Fruit fly (Drosophila melanogaster) whole organism, embryonic: ENCODE measurements around the gene CG44000.
A peak's percentile ranks its signal among the peaks of the same experiment; 100 is the strongest.

Source experiments
- Adf1 ChIP-seq: fragments of 200-800 bp; sonication (Bioruptor generic); IDR thresholded peaks from 2 replicates; pipeline ENCODE4 v1.3.6; 2022; ENCODE audit warnings: missing biosample characterization, missing genetic modification characterization
- Asciz ChIP-seq: fragments of 200-800 bp; sonication (Bioruptor generic); optimal IDR thresholded peaks from 2 replicates; lab custom pipeline; 2017; ENCODE audit warnings: missing biosample characterization, mild to moderate bottlenecking, missing genetic modification characterization, missing genetic modification reagents
- B-H2 ChIP-seq: fragments of 200-800 bp; sonication (Bioruptor generic); optimal IDR thresholded peaks from 2 replicates; lab custom pipeline; 2018; ENCODE audit warnings: missing biosample characterization, mild to moderate bottlenecking, missing genetic modification characterization
- CG10462 ChIP-seq: fragments of 200-800 bp; sonication (Bioruptor generic); optimal IDR thresholded peaks from 2 replicates; lab custom pipeline; 2016; ENCODE audit warnings: missing biosample characterization, missing genetic modification characterization
- CG10565 ChIP-seq: fragments of 200-800 bp; sonication (Bioruptor generic); optimal IDR thresholded peaks from 3 replicates; lab custom pipeline; 2016; ENCODE audit warnings: missing biosample characterization, mild to moderate bottlenecking, missing genetic modification characterization
- CG11247 ChIP-seq: fragments of 200-800 bp; sonication (Bioruptor generic); IDR thresholded peaks from 2 replicates; pipeline ENCODE4 v1.3.6; 2022; ENCODE audit warnings: missing biosample characterization, missing genetic modification characterization
- CG12071 ChIP-seq: fragments of 200-800 bp; sonication (Bioruptor generic); optimal IDR thresholded peaks from 3 replicates; lab custom pipeline; 2018; ENCODE audit warnings: missing biosample characterization, mild to moderate bottlenecking, missing genetic modification characterization
- CG12155 ChIP-seq: fragments of 200-800 bp; sonication (Bioruptor generic); optimal IDR thresholded peaks from 3 replicates; lab custom pipeline; 2016; ENCODE audit warnings: missing biosample characterization, missing genetic modification characterization
- CG12236 ChIP-seq: fragments of 200-800 bp; sonication (Bioruptor generic); optimal IDR thresholded peaks from 2 replicates; lab custom pipeline; 2016; ENCODE audit warnings: missing biosample characterization, missing genetic modification characterization
- CG14860 ChIP-seq: fragments of 200-800 bp; sonication (Bioruptor generic); IDR thresholded peaks from 3 replicates; pipeline ENCODE4 v1.3.6; 2022; ENCODE audit warnings: missing biosample characterization, missing genetic modification characterization; ENCODE audit not compliant: partially characterized antibody
- CG15011 ChIP-seq: fragments of 200-800 bp; sonication (Bioruptor generic); optimal IDR thresholded peaks from 3 replicates; lab custom pipeline; 2018; ENCODE audit warnings: missing biosample characterization, mild to moderate bottlenecking, missing genetic modification characterization
- CG16815 ChIP-seq: fragments of 200-800 bp; sonication (Bioruptor generic); optimal IDR thresholded peaks from 3 replicates; lab custom pipeline; 2017; ENCODE audit warnings: missing biosample characterization, mild to moderate bottlenecking, missing genetic modification characterization
- CG17328 ChIP-seq: fragments of 200-800 bp; sonication (Bioruptor generic); IDR thresholded peaks from 2 replicates; pipeline ENCODE4 v1.3.6; 2022; ENCODE audit warnings: missing biosample characterization, missing genetic modification characterization
- CG17359 ChIP-seq: fragments of 200-800 bp; sonication (Bioruptor generic); optimal IDR thresholded peaks from 3 replicates; lab custom pipeline; 2018; ENCODE audit warnings: missing biosample characterization, mild to moderate bottlenecking, missing genetic modification characterization, moderate library complexity
- CG17912 ChIP-seq: fragments of 200-800 bp; sonication (Bioruptor generic); optimal IDR thresholded peaks from 2 replicates; lab custom pipeline; 2018; ENCODE audit warnings: missing biosample characterization, mild to moderate bottlenecking, missing genetic modification characterization
- CG30403 ChIP-seq: fragments of 200-800 bp; sonication (Bioruptor generic); optimal IDR thresholded peaks from 3 replicates; lab custom pipeline; 2016; ENCODE audit warnings: missing biosample characterization, missing genetic modification characterization
- CG31365 ChIP-seq: fragments of 200-800 bp; sonication (Bioruptor generic); optimal IDR thresholded peaks from 2 replicates; lab custom pipeline; 2018; ENCODE audit warnings: missing biosample characterization, mild to moderate bottlenecking, missing genetic modification characterization
- CG33213 ChIP-seq: fragments of 200-800 bp; sonication (Bioruptor generic); optimal IDR thresholded peaks from 3 replicates; lab custom pipeline; 2016; ENCODE audit warnings: missing biosample characterization, missing genetic modification characterization
- CG4328 ChIP-seq: fragments of 200-800 bp; sonication (Bioruptor generic); optimal IDR thresholded peaks from 3 replicates; lab custom pipeline; 2017; ENCODE audit warnings: missing biosample characterization, missing genetic modification reagents, missing genetic modification characterization
- CG4404 ChIP-seq: fragments of 200-800 bp; sonication (Bioruptor generic); IDR thresholded peaks from 2 replicates; pipeline ENCODE4 v1.3.6; 2022; ENCODE audit warnings: missing biosample characterization, missing genetic modification characterization
- CG7839 ChIP-seq: fragments of 200-800 bp; sonication (Bioruptor generic); optimal IDR thresholded peaks from 3 replicates; lab custom pipeline; 2018; ENCODE audit warnings: missing biosample characterization, mild to moderate bottlenecking, missing genetic modification characterization, moderate library complexity
- CG8765 ChIP-seq: fragments of 200-800 bp; sonication (Bioruptor generic); IDR thresholded peaks from 2 replicates; pipeline ENCODE4 v1.3.6; 2022; ENCODE audit warnings: missing biosample characterization, missing genetic modification characterization
- CTCF ChIP-seq: fragments of 200-800 bp; sonication (Bioruptor generic); optimal IDR thresholded peaks from 2 replicates; lab custom pipeline; 2017; ENCODE audit warnings: missing biosample characterization, mild to moderate bottlenecking, missing genetic modification characterization, moderate library complexity
- Chrac-16 ChIP-seq: fragments of 200-800 bp; sonication (Bioruptor generic); optimal IDR thresholded peaks from 3 replicates; lab custom pipeline; 2016; ENCODE audit warnings: missing biosample characterization, missing genetic modification characterization
- Dek ChIP-seq: fragments of 200-800 bp; sonication (Bioruptor generic); optimal IDR thresholded peaks from 3 replicates; lab custom pipeline; 2019; ENCODE audit warnings: missing biosample characterization, mild to moderate bottlenecking, missing genetic modification characterization, moderate library complexity
- Drgx ChIP-seq: fragments of 200-800 bp; sonication (Bioruptor generic); IDR thresholded peaks from 2 replicates; pipeline ENCODE4 v1.3.6; 2022; ENCODE audit warnings: missing biosample characterization, missing genetic modification characterization
- Elba2 ChIP-seq: fragments of 200-800 bp; sonication (Bioruptor generic); optimal IDR thresholded peaks from 3 replicates; lab custom pipeline; 2016; ENCODE audit warnings: missing biosample characterization, missing genetic modification characterization
- Gug ChIP-seq: fragments of 200-800 bp; sonication (Bioruptor generic); IDR thresholded peaks from 4 replicates; pipeline ENCODE4 v1.3.6; 2022; ENCODE audit warnings: missing biosample characterization, missing genetic modification characterization
- HLHmδ ChIP-seq: fragments of 200-800 bp; sonication (Bioruptor generic); optimal IDR thresholded peaks from 2 replicates; lab custom pipeline; 2018; ENCODE audit warnings: missing biosample characterization, mild to moderate bottlenecking, missing genetic modification characterization, moderate library complexity
- Hsf ChIP-seq: fragments of 200-800 bp; sonication (Bioruptor generic); optimal IDR thresholded peaks from 3 replicates; lab custom pipeline; 2016; ENCODE audit warnings: missing biosample characterization, missing genetic modification characterization
- Mad ChIP-seq: fragments of 200-800 bp; sonication (Bioruptor generic); optimal IDR thresholded peaks from 2 replicates; lab custom pipeline; 2016; ENCODE audit warnings: missing biosample characterization, missing genetic modification characterization
- Sox102F ChIP-seq: fragments of 200-800 bp; sonication (Bioruptor generic); optimal IDR thresholded peaks from 2 replicates; lab custom pipeline; 2018; ENCODE audit warnings: missing biosample characterization, mild to moderate bottlenecking, missing genetic modification characterization, moderate library complexity
- Usf ChIP-seq: fragments of 200-800 bp; sonication (Bioruptor generic); optimal IDR thresholded peaks from 2 replicates; lab custom pipeline; 2017; ENCODE audit warnings: missing genotype, missing biosample characterization, missing genetic modification characterization
- Xbp1 ChIP-seq: fragments of 200-800 bp; sonication (Bioruptor generic); optimal IDR thresholded peaks from 3 replicates; lab custom pipeline; 2016; ENCODE audit warnings: missing biosample characterization, mild to moderate bottlenecking, missing genetic modification characterization
- YL-1 ChIP-seq: fragments of 200-800 bp; sonication (Bioruptor generic); optimal IDR thresholded peaks from 3 replicates; lab custom pipeline; 2017; ENCODE audit warnings: missing biosample characterization, mild to moderate bottlenecking, missing genetic modification characterization
- abd-A ChIP-seq: fragments of 200-800 bp; sonication (Bioruptor generic); optimal IDR thresholded peaks from 3 replicates; lab custom pipeline; 2019; ENCODE audit warnings: missing biosample characterization, mild to moderate bottlenecking, missing genetic modification characterization, moderate library complexity
- bowl ChIP-seq: fragments of 200-800 bp; sonication (Bioruptor generic); IDR thresholded peaks from 2 replicates; pipeline ENCODE4 v1.3.6; 2022; ENCODE audit warnings: missing biosample characterization, missing genetic modification characterization
- en ChIP-seq: fragments of 200-800 bp; sonication (Bioruptor generic); optimal IDR thresholded peaks from 2 replicates; lab custom pipeline; 2016; ENCODE audit warnings: missing biosample characterization, missing genetic modification characterization
- fu2 ChIP-seq: fragments of 200-800 bp; sonication (Bioruptor generic); optimal IDR thresholded peaks from 2 replicates; lab custom pipeline; 2016; ENCODE audit warnings: missing biosample characterization, missing genetic modification characterization
- lab ChIP-seq: fragments of 200-800 bp; sonication (Bioruptor generic); optimal IDR thresholded peaks from 3 replicates; lab custom pipeline; 2017; ENCODE audit warnings: missing biosample characterization, missing genetic modification characterization, mild to moderate bottlenecking, moderate library complexity, missing genetic modification reagents
- luna ChIP-seq: fragments of 200-800 bp; sonication (Bioruptor generic); optimal IDR thresholded peaks from 2 replicates; lab custom pipeline; 2016; ENCODE audit warnings: missing biosample characterization, missing genetic modification characterization
- mld ChIP-seq: fragments of 200-800 bp; sonication (Bioruptor generic); IDR thresholded peaks from 3 replicates; pipeline ENCODE4 v1.3.6; 2022; ENCODE audit warnings: missing biosample characterization, missing genetic modification characterization; ENCODE audit not compliant: partially characterized antibody
- nmo ChIP-seq: fragments of 200-800 bp; sonication (Bioruptor generic); optimal IDR thresholded peaks from 2 replicates; lab custom pipeline; 2018; ENCODE audit warnings: missing biosample characterization, mild to moderate bottlenecking, missing genetic modification characterization, moderate library complexity
- onecut ChIP-seq: fragments of 200-800 bp; sonication (Bioruptor generic); IDR thresholded peaks from 2 replicates; pipeline ENCODE4 v1.3.6; 2022; ENCODE audit warnings: missing biosample characterization, missing genetic modification characterization
- phol ChIP-seq: fragments of 200-800 bp; sonication (Bioruptor generic); optimal IDR thresholded peaks from 3 replicates; lab custom pipeline; 2018; ENCODE audit warnings: missing biosample characterization, mild to moderate bottlenecking, missing genetic modification characterization, moderate library complexity
- rib ChIP-seq: fragments of 200-800 bp; sonication (Bioruptor generic); IDR thresholded peaks from 2 replicates; pipeline ENCODE4 v1.3.6; 2022; ENCODE audit warnings: missing biosample characterization, missing genetic modification characterization
- slou ChIP-seq: fragments of 200-800 bp; sonication (Bioruptor generic); optimal IDR thresholded peaks from 3 replicates; lab custom pipeline; 2016; ENCODE audit warnings: missing biosample characterization, missing genetic modification characterization
- tup ChIP-seq: fragments of 200-800 bp; sonication (Bioruptor generic); optimal IDR thresholded peaks from 2 replicates; lab custom pipeline; 2016; ENCODE audit warnings: missing biosample characterization, mild to moderate bottlenecking, missing genetic modification characterization, moderate library complexity
- wdn ChIP-seq: fragments of 200-800 bp; sonication (Bioruptor generic); IDR thresholded peaks from 2 replicates; pipeline ENCODE4 v1.3.6; 2022; ENCODE audit warnings: missing biosample characterization, missing genetic modification characterization

The CG44000 gene

DNA sequence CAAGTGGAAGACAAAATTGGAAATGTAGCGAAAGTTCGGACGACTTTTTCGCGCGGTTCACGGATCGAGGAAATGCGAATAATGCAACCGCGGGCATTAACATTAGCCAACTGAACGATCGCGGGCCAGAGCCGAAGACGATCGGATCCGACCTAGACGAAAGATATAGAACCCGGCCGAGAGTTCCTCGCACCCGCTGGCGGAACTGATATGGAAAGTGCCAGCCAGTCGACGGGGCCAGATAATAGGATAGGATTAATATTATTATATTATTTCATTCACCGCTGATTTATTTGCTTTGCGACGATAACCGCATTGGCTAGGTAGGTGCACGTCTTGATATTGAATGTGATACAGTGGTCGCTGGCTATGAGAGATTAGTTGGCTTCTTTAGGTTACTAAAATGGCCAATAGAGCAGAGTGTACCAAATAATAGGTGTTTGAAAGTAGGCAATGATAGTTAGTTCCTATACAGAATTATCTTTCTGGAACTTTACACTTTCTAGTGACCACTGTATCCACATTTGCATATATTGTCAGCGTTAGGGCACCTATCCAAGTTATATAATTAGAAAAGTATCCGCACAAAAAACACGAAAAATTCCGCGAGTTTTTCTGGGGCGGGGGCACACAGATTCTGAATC lies 43.6 kb upstream of the CG44000 start (continued):
- TF ChIP-seq Sox102F (GFP tag; lab: Kevin White, UChicago), result peak; percentile 76
- peak; percentile 70 for TF ChIP-seq CG12155 (GFP tag; lab: Kevin White, UChicago)
- TF ChIP-seq fu2, result peak; percentile 21
- TF ChIP-seq Xbp1, result peak; percentile 75
- TF ChIP-seq Chrac-16, result peak; percentile 74
- peak; percentile 70 for TF ChIP-seq CG12071 (GFP tag; lab: Kevin White, UChicago)
- peak; percentile 46 for TF ChIP-seq luna (GFP tag; lab: Kevin White, UChicago)
- peak; percentile 31 for TF ChIP-seq CG4328
- no peak for TF ChIP-seq CG12236 (GFP tag; lab: Kevin White, UChicago)
- TF ChIP-seq Adf1 (GFP tag; lab: Robert Waterston, UW), result no peak
- no peak for TF ChIP-seq HLHmδ (GFP tag; lab: Kevin White, UChicago)
- TF ChIP-seq rib (GFP tag; lab: Robert Waterston, UW), result peak; percentile 56; the same call in 1 of the 2 replicates
- TF ChIP-seq, all 482 proteins: peak for 323

DNA sequence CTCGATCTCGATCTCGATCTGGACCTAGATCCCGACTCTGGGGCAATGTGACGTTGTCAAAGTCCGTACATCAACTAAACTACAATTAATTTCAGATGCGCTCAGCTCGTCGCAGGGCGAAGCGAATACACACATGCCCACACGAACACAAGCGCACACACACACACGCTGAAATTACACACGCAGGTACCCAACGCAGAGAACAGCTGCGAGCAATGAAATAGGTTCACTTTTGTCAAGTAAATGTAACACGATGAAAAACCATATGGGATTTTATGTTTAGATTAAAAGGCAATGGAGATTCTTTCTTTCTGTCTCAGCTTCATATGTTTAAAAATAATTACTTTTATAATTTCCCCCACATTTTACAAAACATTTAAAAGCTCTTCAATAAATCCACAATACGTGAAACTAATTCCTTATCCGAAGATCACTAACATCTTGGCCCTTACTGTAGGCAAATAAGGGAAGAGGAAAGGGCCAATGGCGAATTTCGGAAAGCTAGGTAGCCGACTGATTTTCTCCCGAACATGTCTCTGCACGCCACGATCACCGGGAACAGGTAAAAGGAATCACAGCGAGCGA lies 42.7 kb upstream of the CG44000 start:
- TF ChIP-seq CG4404 (GFP tag; lab: Robert Waterston, UW) (peak; percentile 81), CG11247 (peak; percentile 59), CG17359 (tag; lab: Kevin White, UChicago) (peak; percentile 76), lab (GFP tag; lab: Kevin White, UChicago) (peak; percentile 85), CG14860 (GFP tag; lab: Robert Waterston, UW) (no peak), wdn (GFP tag; lab: Robert Waterston, UW) (peak; percentile 58), Mad (peak; percentile 70), nmo (GFP tag; lab: Kevin White, UChicago) (peak; percentile 86), CG10565 (GFP tag; lab: Kevin White, UChicago) (no peak), Hsf (GFP tag; lab: Kevin White, UChicago) (peak; percentile 74), Elba2 (GFP tag; lab: Kevin White, UChicago) (peak; percentile 54), CG33213 (peak; percentile 65), CG31365 (tag; lab: Kevin White, UChicago) (peak; percentile 32), tup (GFP tag; lab: Kevin White, UChicago) (peak; percentile 46), Dek (tag; lab: Kevin White, UChicago) (peak; percentile 89), CG8765 (peak; percentile 71), Drgx (GFP tag; lab: Robert Waterston, UW) (peak; percentile 75), CG7839 (tag; lab: Kevin White, UChicago) (peak; percentile 88), Gug (GFP tag; lab: Robert Waterston, UW) (peak; percentile 66), slou (GFP tag; lab: Kevin White, UChicago) (peak; percentile 44), CG10462 (GFP tag; lab: Kevin White, UChicago) (peak; percentile 69), CTCF (GFP tag; lab: Kevin White, UChicago) (peak; percentile 20), CG15011 (peak; percentile 81), onecut (GFP tag; lab: Robert Waterston, UW) (peak; percentile 79), B-H2 (GFP tag; lab: Kevin White, UChicago) (peak; percentile 43), CG30403 (GFP tag; lab: Kevin White, UChicago) (peak; percentile 86), Usf (GFP tag; lab: Kevin White, UChicago) (peak; percentile 64), CG16815 (GFP tag; lab: Kevin White, UChicago) (peak; percentile 90), CG17328 (GFP tag; lab: Robert Waterston, UW) (peak; percentile 84), YL-1 (GFP tag; lab: Kevin White, UChicago) (peak; percentile 51), bowl (GFP tag; lab: Robert Waterston, UW) (peak; percentile 40; the same call in 1 of the 2 replicates), mld (GFP tag; lab: Robert Waterston, UW) (no peak), CG17912 (no peak), phol (tag; lab: Kevin White, UChicago) (peak; percentile 84), abd-A (tag; lab: Kevin White, UChicago) (peak; percentile 9), Asciz (peak; percentile 59), en (GFP tag; lab: Kevin White, UChicago) (peak; percentile 45), Chrac-16 (peak; percentile 80)
